Worm (Caenorhabditis elegans) whole organism, midembryonic: ENCODE data around the gene emc-2.

ENCODE experiments used
- T22C8.4 ChIP-seq: fragments of 200-800 bp; sonication (Bioruptor generic); IDR thresholded peaks from 2 replicates; pipeline ENCODE4 v1.3.6; 2022; ENCODE audit warnings: missing genetic modification characterization, missing compliant biosample characterization
- cog-1 ChIP-seq: sonication (generic microtip); optimal IDR thresholded peaks from 2 replicates; lab custom pipeline; 2016; ENCODE audit warnings: missing genetic modification characterization, missing compliant biosample characterization
- flt-1 ChIP-seq: fragments of 200-800 bp; sonication (Bioruptor generic); IDR thresholded peaks from 2 replicates; pipeline ENCODE4 v1.3.6; 2022; ENCODE audit warnings: missing genetic modification characterization, missing compliant biosample characterization
- klf-2 ChIP-seq: fragments of 200-800 bp; sonication (Bioruptor generic); conservative IDR thresholded peaks from 2 replicates; pipeline ENCODE4 v1.3.6; 2022; ENCODE audit warnings: missing genetic modification reagents, missing genetic modification characterization, missing compliant biosample characterization
- med-1 ChIP-seq: sonication (generic microtip); optimal IDR thresholded peaks from 2 replicates; lab custom pipeline; 2017; ENCODE audit warnings: missing genetic modification characterization, mild to moderate bottlenecking, missing compliant biosample characterization, antibody characterized with exemption, missing genetic modification reagents; ENCODE audit not compliant: insufficient read depth
- ref-1 ChIP-seq: fragments of 200-800 bp; sonication (Bioruptor generic); conservative IDR thresholded peaks from 2 replicates; pipeline ENCODE4 v1.3.6; 2022; ENCODE audit warnings: missing genetic modification reagents, missing genetic modification characterization, missing compliant biosample characterization
- tab-1 ChIP-seq: fragments of 200-800 bp; sonication (Bioruptor generic); IDR thresholded peaks from 2 replicates; pipeline ENCODE4 v1.3.6; 2022; ENCODE audit warnings: missing genetic modification characterization, missing compliant biosample characterization
- ztf-23 ChIP-seq: fragments of 200-800 bp; sonication (Bioruptor generic); IDR thresholded peaks from 2 replicates; pipeline ENCODE4 v1.3.6; 2022; ENCODE audit warnings: missing genetic modification reagents, missing genetic modification characterization, missing compliant biosample characterization
- ztf-29 ChIP-seq: fragments of 200-800 bp; sonication (Bioruptor generic); IDR thresholded peaks from 2 replicates; pipeline ENCODE4 v1.3.6; 2022; ENCODE audit warnings: missing genetic modification reagents, missing genetic modification characterization, missing compliant biosample characterization

Gene emc-2

ce11 chrII:1324017-1324416 is 18.1 kb upstream of the emc-2 start:
- TF ChIP-seq cog-1 (tag; lab: Kevin White, UChicago) (no peak), ztf-29 (GFP tag; lab: Robert Waterston, UW) (no peak), ztf-23 (GFP tag; lab: Robert Waterston, UW) (no peak), tab-1 (GFP tag; lab: Robert Waterston, UW) (no peak), T22C8.4 (GFP tag; lab: Robert Waterston, UW) (no peak), ref-1 (no peak), med-1 (GFP tag; lab: Kevin White, UChicago) (no peak), klf-2 (no peak), flt-1 (GFP tag; lab: Robert Waterston, UW) (no peak)

- TF ChIP-seq T22C8.4 (GFP tag; lab: Robert Waterston, UW) (no peak), ref-1 (no peak), ztf-23 (GFP tag; lab: Robert Waterston, UW) (no peak), med-1 (GFP tag; lab: Kevin White, UChicago) (no peak), klf-2 (no peak), flt-1 (GFP tag; lab: Robert Waterston, UW) (no peak)
These were observed 17.3 kb upstream of the emc-2 start for ce11 chrII:1323190-1323651.

- TF ChIP-seq ztf-23 (GFP tag; lab: Robert Waterston, UW) (no peak), klf-2 (no peak), med-1 (GFP tag; lab: Kevin White, UChicago) (no peak), T22C8.4 (GFP tag; lab: Robert Waterston, UW) (no peak), ztf-29 (GFP tag; lab: Robert Waterston, UW) (no peak), tab-1 (GFP tag; lab: Robert Waterston, UW) (no peak), flt-1 (GFP tag; lab: Robert Waterston, UW) (no peak), ref-1 (no peak), cog-1 (tag; lab: Kevin White, UChicago) (no peak)
These were observed 16.6 kb upstream of the emc-2 start for ce11 chrII:1322283-1323173.

ce11 chrII:1320987-1321807 is 15.3 kb upstream of the emc-2 start, which contains the start of gene vig-1:
Gene vig-1 (plus strand): TSS chrII:1321037.
- TF ChIP-seq ztf-29 (GFP tag; lab: Robert Waterston, UW) = no peak
- no peak for TF ChIP-seq cog-1 (tag; lab: Kevin White, UChicago)
- no peak for TF ChIP-seq flt-1 (GFP tag; lab: Robert Waterston, UW)
- no peak for TF ChIP-seq med-1 (GFP tag; lab: Kevin White, UChicago)
- no peak for TF ChIP-seq tab-1 (GFP tag; lab: Robert Waterston, UW)
- TF ChIP-seq T22C8.4 (GFP tag; lab: Robert Waterston, UW) = peak; percentile 53; the same call in 1 of the 2 replicates

ce11 chrII:1320412-1320811 is 14.5 kb upstream of the emc-2 start:
- TF ChIP-seq ztf-29 (GFP tag; lab: Robert Waterston, UW) (0 out of 2 replicates have a peak, but pooled peaks have one; percentile 16), ztf-23 (GFP tag; lab: Robert Waterston, UW) (peak; percentile 92), med-1 (GFP tag; lab: Kevin White, UChicago) (no peak), flt-1 (GFP tag; lab: Robert Waterston, UW) (peak; percentile 86), tab-1 (GFP tag; lab: Robert Waterston, UW) (peak; percentile 69; the same call in 1 of the 2 replicates), cog-1 (tag; lab: Kevin White, UChicago) (peak; percentile 80), T22C8.4 (GFP tag; lab: Robert Waterston, UW) (peak; percentile 69), ref-1 (0 out of 2 replicates have a peak, but pooled peaks have one; percentile 19), klf-2 (peak; percentile 47; the same call in 1 of the 2 replicates)

ce11 chrII:1315245-1315644 is 9.3 kb upstream of the emc-2 start:
- TF ChIP-seq tab-1 (GFP tag; lab: Robert Waterston, UW) (no peak), ref-1 (no peak), cog-1 (tag; lab: Kevin White, UChicago) (no peak), klf-2 (no peak), ztf-23 (GFP tag; lab: Robert Waterston, UW) (no peak), flt-1 (GFP tag; lab: Robert Waterston, UW) (no peak)

ce11 chrII:1309892-1310516 is 4.1 kb upstream of the emc-2 start, which contains the start of the genes alh-6 and fcho-1:
Gene alh-6 (minus strand): TSS chrII:1310133.
Gene fcho-1 (plus strand): TSS chrII:1310515.
- TF ChIP-seq flt-1 (GFP tag; lab: Robert Waterston, UW) = no peak
- no peak for TF ChIP-seq T22C8.4 (GFP tag; lab: Robert Waterston, UW)
- TF ChIP-seq ztf-29 (GFP tag; lab: Robert Waterston, UW) = no peak
- no peak for TF ChIP-seq ref-1
- TF ChIP-seq cog-1 (tag; lab: Kevin White, UChicago) = no peak
- TF ChIP-seq klf-2 = no peak

ce11 chrII:1306550-1306949 is 614 bp upstream of the emc-2 start:
- TF ChIP-seq ref-1 = no peak
- no peak for TF ChIP-seq ztf-29 (GFP tag; lab: Robert Waterston, UW)
- TF ChIP-seq cog-1 (tag; lab: Kevin White, UChicago) = no peak
- TF ChIP-seq T22C8.4 (GFP tag; lab: Robert Waterston, UW) = no peak
- no peak for TF ChIP-seq flt-1 (GFP tag; lab: Robert Waterston, UW)
- TF ChIP-seq ztf-23 (GFP tag; lab: Robert Waterston, UW) = no peak
- no peak for TF ChIP-seq med-1 (GFP tag; lab: Kevin White, UChicago)
- TF ChIP-seq klf-2 = no peak
- TF ChIP-seq tab-1 (GFP tag; lab: Robert Waterston, UW) = no peak
